Worm (Caenorhabditis elegans) whole organism, late embryonic: ENCODE measurements around the gene col-72.

Experiments used
- ceh-45 ChIP-seq: fragments of 200-800 bp; sonication (Bioruptor generic); IDR thresholded peaks from 2 replicates; pipeline ENCODE4 v1.3.6; 2022; ENCODE audit warnings: missing genetic modification reagents, missing genetic modification characterization, missing compliant biosample characterization
- ceh-9 ChIP-seq: sonication (generic microtip); optimal IDR thresholded peaks from 2 replicates; lab custom pipeline; 2016; ENCODE audit warnings: mild to moderate bottlenecking, missing genetic modification characterization, inconsistent platforms, missing compliant biosample characterization
- unc-55 ChIP-seq: sonication (generic microtip); optimal IDR thresholded peaks from 2 replicates; lab custom pipeline; 2017; ENCODE audit warnings: missing biosample characterization, missing genetic modification reagents, missing genetic modification characterization

DNA sequence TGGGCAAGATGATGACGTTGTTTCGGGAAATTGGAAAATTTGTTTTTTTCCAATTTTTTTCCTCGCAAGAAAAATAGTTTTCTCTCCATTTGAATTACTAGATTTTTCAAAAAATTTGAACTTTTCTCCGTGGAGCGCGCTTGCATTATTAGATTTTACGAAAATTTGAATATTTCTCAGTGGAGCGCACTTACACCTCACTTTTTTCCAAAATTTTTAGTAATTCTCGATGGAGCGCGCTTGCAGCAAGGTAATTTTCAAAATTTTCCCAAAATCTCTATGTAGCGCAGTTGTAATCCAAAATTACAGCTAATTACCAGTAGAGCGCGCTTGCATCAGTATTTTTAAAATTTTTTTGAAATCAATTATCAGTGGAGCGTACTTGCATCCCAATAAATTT is 30.7 kb upstream of the col-72 start:
- TF ChIP-seq ceh-45 (GFP tag; lab: Robert Waterston, UW) (no peak), unc-55 (GFP tag; lab: Kevin White, UChicago) (no peak), ceh-9 (tag; lab: Kevin White, UChicago) (no peak)
